Worm (Caenorhabditis elegans) whole organism, young adult: ENCODE measurements around the gene Y55F3BL.6.

ENCODE experiments used
- B0261.1 ChIP-seq: sonication (generic microtip); optimal IDR thresholded peaks from 2 replicates; lab custom pipeline; 2016; ENCODE audit warnings: mild to moderate bottlenecking, missing genetic modification characterization, moderate library complexity, missing compliant biosample characterization
- C17E4.6 ChIP-seq: fragments of 200-800 bp; sonication (Bioruptor generic); IDR thresholded peaks from 2 replicates; pipeline ENCODE4 v1.3.6; 2022; ENCODE audit warnings: missing genetic modification reagents, missing genetic modification characterization, missing compliant biosample characterization
- F10E7.11 ChIP-seq: sonication (generic microtip); optimal IDR thresholded peaks from 2 replicates; lab custom pipeline; 2017; ENCODE audit warnings: mild to moderate bottlenecking, missing genetic modification characterization, moderate library complexity, missing compliant biosample characterization
- F33H1.4 ChIP-seq: fragments of 200-800 bp; sonication (Bioruptor generic); IDR thresholded peaks from 2 replicates; pipeline ENCODE4 v1.3.6; 2022; ENCODE audit warnings: missing genetic modification reagents, missing genetic modification characterization, missing compliant biosample characterization
- F37B4.10 ChIP-seq: fragments of 200-800 bp; sonication (Bioruptor generic); IDR thresholded peaks from 2 replicates; pipeline ENCODE4 v1.3.6; 2022; ENCODE audit warnings: missing genetic modification characterization, missing compliant biosample characterization
- F49E8.2 ChIP-seq: sonication (generic microtip); optimal IDR thresholded peaks from 3 replicates; lab custom pipeline; 2017; ENCODE audit warnings: missing genetic modification characterization, mild to moderate bottlenecking, missing compliant biosample characterization, antibody characterized with exemption, moderate library complexity; ENCODE audit not compliant: insufficient read depth
- F52B5.7 ChIP-seq: sonication (generic microtip); optimal IDR thresholded peaks from 2 replicates; lab custom pipeline; 2016; ENCODE audit warnings: mild to moderate bottlenecking, missing genetic modification characterization, missing compliant biosample characterization
- F57C9.4 ChIP-seq: sonication (generic microtip); optimal IDR thresholded peaks from 2 replicates; lab custom pipeline; 2017; ENCODE audit warnings: mild to moderate bottlenecking, missing genetic modification characterization, missing compliant biosample characterization
- K11D2.4 ChIP-seq: fragments of 200-800 bp; sonication (Bioruptor generic); IDR thresholded peaks from 2 replicates; pipeline ENCODE4 v1.3.6; 2022; ENCODE audit warnings: missing genetic modification reagents, missing genetic modification characterization, missing compliant biosample characterization
- T07F8.4 ChIP-seq: sonication (generic microtip); optimal IDR thresholded peaks from 2 replicates; lab custom pipeline; 2016; ENCODE audit warnings: mild to moderate bottlenecking, missing genetic modification characterization, moderate library complexity, missing compliant biosample characterization
- akir-1 ChIP-seq: fragments of 200-800 bp; sonication (Bioruptor generic); optimal IDR thresholded peaks from 2 replicates; lab custom pipeline; 2018; ENCODE audit warnings: mild to moderate bottlenecking, missing genetic modification characterization, moderate library complexity, missing compliant biosample characterization
- atf-7 ChIP-seq: sonication (generic microtip); optimal IDR thresholded peaks from 2 replicates; lab custom pipeline; 2017; ENCODE audit warnings: mild to moderate bottlenecking, missing genetic modification characterization, missing compliant biosample characterization
- athp-1 ChIP-seq: sonication (generic microtip); optimal IDR thresholded peaks from 2 replicates; lab custom pipeline; 2017; ENCODE audit warnings: mild to moderate bottlenecking, missing genetic modification characterization, missing compliant biosample characterization
- bed-1 ChIP-seq: fragments of 200-800 bp; sonication (Bioruptor generic); IDR thresholded peaks from 2 replicates; pipeline ENCODE4 v1.3.6; 2022; ENCODE audit warnings: missing genetic modification reagents, missing genetic modification characterization, missing compliant biosample characterization
- cebp-1 ChIP-seq, 2 experiments: fragments of 200-800 bp in 1 of 2; sonication (Bioruptor generic) in 1 of 2; sonication (generic microtip) in 1 of 2; IDR thresholded peaks in 1 of 2; optimal IDR thresholded peaks in 1 of 2; 2 replicates each; pipeline versions ENCODE4 v1.3.6 to Lab custom; 2017 to 2022; ENCODE audit warnings: missing compliant biosample characterization in 2 of 2, missing genetic modification characterization in 2 of 2, mild to moderate bottlenecking in 1 of 2, missing genetic modification reagents in 1 of 2, moderate library complexity in 1 of 2
- egl-18 ChIP-seq: fragments of 200-800 bp; sonication (Bioruptor generic); IDR thresholded peaks from 2 replicates; pipeline ENCODE4 v1.3.6; 2022; ENCODE audit warnings: missing genetic modification reagents, missing genetic modification characterization, missing compliant biosample characterization
- hmg-1.2 ChIP-seq: fragments of 200-800 bp; sonication (Bioruptor generic); IDR thresholded peaks from 2 replicates; pipeline ENCODE4 v1.3.6; 2022; ENCODE audit warnings: missing genetic modification reagents, missing genetic modification characterization, missing compliant biosample characterization
- hmg-20 ChIP-seq: fragments of 200-800 bp; sonication (Bioruptor generic); IDR thresholded peaks from 2 replicates; pipeline ENCODE4 v1.3.6; 2022; ENCODE audit warnings: missing genetic modification reagents, missing genetic modification characterization, missing compliant biosample characterization
- lin-35 ChIP-seq, 3 experiments: fragments of 150-350 bp in 2 of 3; sonication (generic microtip) in 1 of 3; optimal IDR thresholded peaks; 2 replicates each; lab custom pipeline; 2014 to 2018; ENCODE audit warnings: missing biosample characterization in 3 of 3, missing genetic modification characterization in 3 of 3, missing genetic modification reagents in 3 of 3
- lsy-27 ChIP-seq: sonication (generic microtip); optimal IDR thresholded peaks from 2 replicates; lab custom pipeline; 2017; ENCODE audit warnings: missing genetic modification characterization, mild to moderate bottlenecking, missing compliant biosample characterization, antibody characterized with exemption, missing genotype, borderline replicate concordance; ENCODE audit not compliant: insufficient read depth
- madf-8 ChIP-seq: fragments of 200-800 bp; sonication (Bioruptor generic); conservative IDR thresholded peaks from 2 replicates; pipeline ENCODE4 v1.3.6; 2022; ENCODE audit warnings: missing genetic modification reagents, missing genetic modification characterization, missing compliant biosample characterization
- mcd-1 ChIP-seq: fragments of 200-800 bp; sonication (Bioruptor generic); IDR thresholded peaks from 2 replicates; pipeline ENCODE4 v1.3.6; 2022; ENCODE audit warnings: missing genetic modification reagents, missing genetic modification characterization, missing compliant biosample characterization
- mel-28 ChIP-seq: sonication (generic microtip); optimal IDR thresholded peaks from 2 replicates; lab custom pipeline; 2016; ENCODE audit warnings: borderline replicate concordance, mild to moderate bottlenecking, missing genetic modification characterization, missing compliant biosample characterization
- mxl-1 ChIP-seq: sonication (generic microtip); optimal IDR thresholded peaks from 2 replicates; lab custom pipeline; 2016; ENCODE audit warnings: missing genetic modification characterization, missing compliant biosample characterization
- nfya-1 ChIP-seq: sonication (generic microtip); optimal IDR thresholded peaks from 2 replicates; lab custom pipeline; 2017; ENCODE audit warnings: antibody characterized with exemption, missing compliant biosample characterization, missing genetic modification characterization, borderline replicate concordance; ENCODE audit not compliant: insufficient read depth
- nhr-179 ChIP-seq: sonication (generic microtip); optimal IDR thresholded peaks from 2 replicates; lab custom pipeline; 2016; ENCODE audit warnings: mild to moderate bottlenecking, missing genetic modification characterization, missing compliant biosample characterization
- nhr-90 ChIP-seq: sonication (generic microtip); optimal IDR thresholded peaks from 2 replicates; lab custom pipeline; 2016; ENCODE audit warnings: missing genotype, mild to moderate bottlenecking, missing genetic modification characterization, missing compliant biosample characterization
- repo-1 ChIP-seq: sonication (generic microtip); optimal IDR thresholded peaks from 2 replicates; lab custom pipeline; 2017; ENCODE audit warnings: mild to moderate bottlenecking, missing genetic modification characterization, missing compliant biosample characterization
- rpc-1 ChIP-seq, 2 experiments: fragments of 150-350 bp in 1 of 2; sonication (generic microtip) in 1 of 2; optimal IDR thresholded peaks; 2 replicates each; lab custom pipeline; 2014 to 2018; ENCODE audit warnings: missing biosample characterization in 1 of 2, missing genetic modification characterization in 1 of 2, missing genetic modification reagents in 1 of 2, missing genotype in 1 of 2
- snpc-1.1 ChIP-seq: sonication (generic microtip); optimal IDR thresholded peaks from 2 replicates; lab custom pipeline; 2017; ENCODE audit warnings: missing genetic modification characterization, mild to moderate bottlenecking, missing compliant biosample characterization, antibody characterized with exemption, moderate library complexity, missing genotype, missing genetic modification reagents; ENCODE audit not compliant: insufficient read depth
- snpc-4 ChIP-seq, 5 experiments: fragments of 150-350 bp in 1 of 5; sonication (generic microtip) in 4 of 5; optimal IDR thresholded peaks; 2 replicates each; lab custom pipeline; 2014 to 2018; ENCODE audit warnings: missing genetic modification characterization in 5 of 5, missing biosample characterization in 3 of 5, antibody characterized with exemption in 2 of 5, mild to moderate bottlenecking in 2 of 5, missing compliant biosample characterization in 2 of 5, missing genotype in 2 of 5, moderate library complexity in 2 of 5, missing genetic modification reagents in 1 of 5
- somi-1 ChIP-seq: fragments of 200-800 bp; sonication (Bioruptor generic); optimal IDR thresholded peaks from 2 replicates; lab custom pipeline; 2018; ENCODE audit warnings: mild to moderate bottlenecking, missing genetic modification characterization, missing compliant biosample characterization
- tbp1 ChIP-seq: fragments of 200-800 bp; sonication (Bioruptor generic); optimal IDR thresholded peaks from 2 replicates; lab custom pipeline; 2018; ENCODE audit warnings: mild to moderate bottlenecking, missing genetic modification characterization, missing compliant biosample characterization

Y55F3BL.6 gene

DNA sequence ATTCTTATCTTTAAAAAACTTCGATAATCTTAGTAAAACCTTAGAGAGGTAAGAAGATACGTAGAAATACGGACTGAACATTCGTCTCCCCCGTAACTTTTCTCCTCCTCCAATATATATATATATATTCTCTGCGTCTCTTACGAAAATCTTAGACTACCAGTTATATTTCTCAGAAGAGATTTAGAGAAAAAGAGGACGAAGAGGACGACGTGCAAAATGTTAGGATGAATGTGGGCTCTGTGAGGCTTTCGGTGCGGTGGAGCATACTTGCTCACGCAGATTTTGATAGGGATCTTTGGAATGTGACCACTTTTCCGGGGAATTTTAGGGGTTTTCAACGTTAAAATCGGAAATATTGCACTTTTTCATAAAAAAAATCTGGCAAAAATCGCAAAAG lies 21.6 kb upstream of the Y55F3BL.6 start:
- TF ChIP-seq cebp-1 (GFP tag; IDR thresholded peaks at IDR 0.05; lab: Robert Waterston, UW) (no peak), cebp-1 (tag; optimal IDR thresholded peaks at IDR 0.05; lab: Kevin White, UChicago) (peak; percentile 39), hmg-1.2 (peak; percentile 80), mcd-1 (GFP tag; lab: Robert Waterston, UW) (peak; percentile 58), athp-1 (tag; lab: Kevin White, UChicago) (no peak), F10E7.11 (tag; lab: Kevin White, UChicago) (no peak), lin-35 (GFP tag; optimal IDR thresholded peaks at IDR 0.05; lab: Kevin White, UChicago) (peak in 1 of 3 experiments; percentile 35), akir-1 (GFP tag; lab: Kevin White, UChicago) (no peak), snpc-4 (GFP tag; optimal IDR thresholded peaks at IDR 0.05; lab: Kevin White, UChicago) (no peak), snpc-4 (tag; optimal IDR thresholded peaks at IDR 0.05; lab: Kevin White, UChicago) (peak in 1 of 4 experiments; percentile 17), somi-1 (peak; percentile 7)

DNA sequence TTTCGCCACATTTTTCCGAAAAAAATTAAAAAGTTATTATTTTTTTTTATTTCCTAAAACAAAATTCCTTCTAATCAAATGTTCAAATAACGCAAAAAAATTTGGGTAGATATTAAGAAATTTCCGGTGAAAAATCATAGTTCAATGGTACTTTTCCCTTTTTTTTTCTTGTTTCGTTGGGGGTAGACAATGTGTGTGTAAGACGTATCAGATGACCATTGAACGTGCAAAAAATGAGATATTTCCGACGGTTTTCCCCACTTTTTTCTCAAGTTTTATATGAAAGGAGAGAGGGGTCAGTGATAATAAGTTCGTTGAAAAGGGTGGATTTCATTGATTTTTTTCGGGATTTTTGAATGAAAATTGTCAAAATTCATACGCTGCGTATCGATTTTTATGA lies 19.3 kb upstream of the Y55F3BL.6 start:
- TF ChIP-seq T07F8.4 (tag; lab: Kevin White, UChicago) (no peak), somi-1 (no peak), F33H1.4 (GFP tag; lab: Robert Waterston, UW) (no peak), nhr-90 (tag; lab: Kevin White, UChicago) (no peak), F52B5.7 (no peak), nhr-179 (no peak)

DNA sequence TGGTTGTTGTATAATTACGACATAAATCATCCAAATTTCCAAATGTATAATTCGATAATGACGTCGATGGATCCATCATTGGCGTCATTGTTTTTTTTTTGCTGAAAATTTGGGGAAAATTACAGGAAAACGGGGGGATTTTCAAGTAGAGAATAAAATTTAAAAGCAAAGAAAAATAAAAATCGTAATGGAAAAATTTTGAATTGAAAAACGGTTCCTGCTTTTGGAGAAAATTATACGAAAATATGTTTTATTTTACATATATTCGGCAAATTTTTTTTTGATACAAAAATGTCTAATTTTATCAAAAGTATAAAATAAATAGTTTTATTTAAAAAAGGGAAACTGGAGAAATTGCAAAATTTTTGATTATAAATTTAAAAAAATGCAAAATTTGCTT lies 18.0 kb upstream of the Y55F3BL.6 start, which contains the start of gene zipt-15:
Gene zipt-15 (minus strand): TSS at position 101 of the 400 bp plus-strand sequence.
- no peak for TF ChIP-seq F33H1.4 (GFP tag; lab: Robert Waterston, UW)
- no peak for TF ChIP-seq bed-1
- no peak for TF ChIP-seq athp-1 (tag; lab: Kevin White, UChicago)
- no peak for TF ChIP-seq atf-7 (tag; lab: Kevin White, UChicago)
- no peak for TF ChIP-seq mel-28 (tag; lab: Kevin White, UChicago)
- TF ChIP-seq mxl-1, result no peak
- TF ChIP-seq F37B4.10, result no peak
- TF ChIP-seq F57C9.4, result no peak

DNA sequence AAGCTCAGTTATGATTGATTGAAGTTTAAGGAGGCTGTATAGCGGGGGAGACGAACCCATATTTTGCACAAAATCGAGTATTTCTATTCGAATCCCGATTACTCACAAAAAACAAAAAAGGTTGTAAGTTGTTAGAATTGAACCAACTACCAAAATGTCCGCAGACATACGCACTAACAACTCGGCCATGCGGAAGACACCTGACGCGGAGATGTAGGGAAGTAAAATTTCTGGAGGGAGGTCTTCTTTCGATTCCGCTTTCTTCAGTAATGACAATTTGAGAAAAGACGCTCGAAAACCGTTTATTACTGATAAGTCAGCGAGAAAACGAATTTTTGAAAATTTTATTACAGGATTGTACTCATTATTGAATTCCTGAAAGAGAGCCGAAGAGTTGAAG lies 11.0 kb upstream of the Y55F3BL.6 start:
- TF ChIP-seq B0261.1, result peak; percentile 43
- no peak for TF ChIP-seq madf-8 (GFP tag; lab: Robert Waterston, UW)
- TF ChIP-seq egl-18 (GFP tag; lab: Robert Waterston, UW), result no peak
- peak; percentile 18 for TF ChIP-seq rpc-1 (optimal IDR thresholded peaks at IDR 0.05; lab: Kevin White, UChicago)
- peak; percentile 29 for TF ChIP-seq rpc-1 (tag; optimal IDR thresholded peaks at IDR 0.05; lab: Kevin White, UChicago)
- no peak for TF ChIP-seq repo-1
- TF ChIP-seq hmg-1.2, result no peak
- TF ChIP-seq snpc-4 (GFP tag; optimal IDR thresholded peaks at IDR 0.05; lab: Kevin White, UChicago), result no peak
- peak in 1 of 4 experiments; percentile 35 for TF ChIP-seq snpc-4 (tag; optimal IDR thresholded peaks at IDR 0.05; lab: Kevin White, UChicago)
- TF ChIP-seq hmg-20 (GFP tag; lab: Robert Waterston, UW), result no peak
- no peak for TF ChIP-seq nfya-1 (tag; lab: Kevin White, UChicago)
- TF ChIP-seq K11D2.4 (GFP tag; lab: Robert Waterston, UW), result no peak
- TF ChIP-seq F33H1.4 (GFP tag; lab: Robert Waterston, UW), result no peak
- peak; percentile 64 for TF ChIP-seq tbp1 (GFP tag; lab: Kevin White, UChicago)
- no peak for TF ChIP-seq lsy-27
- TF ChIP-seq C17E4.6 (GFP tag; lab: Robert Waterston, UW), result no peak
- TF ChIP-seq F49E8.2 (tag; lab: Kevin White, UChicago), result no peak
- TF ChIP-seq athp-1 (tag; lab: Kevin White, UChicago), result no peak
- no peak for TF ChIP-seq snpc-1.1 (tag; lab: Kevin White, UChicago)
